Fruit fly (Drosophila melanogaster) whole organism, embryonic: ENCODE data around the gene robl62A.

ENCODE experiments used
- Ada2b ChIP-seq: fragments of 200-800 bp; sonication (Bioruptor generic); IDR thresholded peaks from 2 replicates; pipeline ENCODE4 v1.3.6; 2022; ENCODE audit warnings: missing biosample characterization, missing genetic modification characterization
- Antp ChIP-seq: fragments of 200-800 bp; sonication (Bioruptor generic); optimal IDR thresholded peaks from 3 replicates; lab custom pipeline; 2016; ENCODE audit warnings: missing biosample characterization, missing genetic modification characterization
- Asciz ChIP-seq: fragments of 200-800 bp; sonication (Bioruptor generic); optimal IDR thresholded peaks from 2 replicates; lab custom pipeline; 2017; ENCODE audit warnings: missing biosample characterization, mild to moderate bottlenecking, missing genetic modification characterization, missing genetic modification reagents
- CG10543 ChIP-seq: fragments of 200-800 bp; sonication (Bioruptor generic); optimal IDR thresholded peaks from 3 replicates; lab custom pipeline; 2017; ENCODE audit warnings: missing biosample characterization, mild to moderate bottlenecking, missing genetic modification characterization, moderate library complexity
- CG10565 ChIP-seq: fragments of 200-800 bp; sonication (Bioruptor generic); optimal IDR thresholded peaks from 3 replicates; lab custom pipeline; 2016; ENCODE audit warnings: missing biosample characterization, mild to moderate bottlenecking, missing genetic modification characterization
- CG11085 ChIP-seq: fragments of 200-800 bp; sonication (Bioruptor generic); IDR thresholded peaks from 2 replicates; pipeline ENCODE4 v1.3.6; 2022; ENCODE audit warnings: missing biosample characterization, missing genetic modification characterization
- CG11456 ChIP-seq: fragments of 200-800 bp; sonication (Bioruptor generic); IDR thresholded peaks from 3 replicates; pipeline ENCODE4 v1.3.6; 2022; ENCODE audit warnings: missing biosample characterization, missing genetic modification characterization
- CG11560 ChIP-seq: fragments of 200-800 bp; sonication (Bioruptor generic); IDR thresholded peaks from 3 replicates; pipeline ENCODE4 v1.3.6; 2022; ENCODE audit warnings: missing biosample characterization, missing genetic modification characterization
- CG11696 ChIP-seq: fragments of 200-800 bp; sonication (Bioruptor generic); IDR thresholded peaks from 2 replicates; pipeline ENCODE4 v1.3.6; 2022; ENCODE audit warnings: missing biosample characterization, missing genetic modification characterization
- CG11723 ChIP-seq: fragments of 200-800 bp; sonication (Bioruptor generic); optimal IDR thresholded peaks from 2 replicates; lab custom pipeline; 2017; ENCODE audit warnings: missing biosample characterization, mild to moderate bottlenecking, missing genetic modification characterization
- CG12104 ChIP-seq: fragments of 200-800 bp; sonication (Bioruptor generic); optimal IDR thresholded peaks from 3 replicates; lab custom pipeline; 2016; ENCODE audit warnings: missing biosample characterization, missing genetic modification characterization
- CG12155 ChIP-seq: fragments of 200-800 bp; sonication (Bioruptor generic); optimal IDR thresholded peaks from 3 replicates; lab custom pipeline; 2016; ENCODE audit warnings: missing biosample characterization, missing genetic modification characterization
- CG14860 ChIP-seq: fragments of 200-800 bp; sonication (Bioruptor generic); IDR thresholded peaks from 3 replicates; pipeline ENCODE4 v1.3.6; 2022; ENCODE audit warnings: missing biosample characterization, missing genetic modification characterization; ENCODE audit not compliant: partially characterized antibody
- CG18476 ChIP-seq: fragments of 200-800 bp; sonication (Bioruptor generic); optimal IDR thresholded peaks from 2 replicates; lab custom pipeline; 2016; ENCODE audit warnings: missing biosample characterization, mild to moderate bottlenecking, missing genetic modification characterization
- CG42726 ChIP-seq: fragments of 200-800 bp; sonication (Bioruptor generic); IDR thresholded peaks from 2 replicates; pipeline ENCODE4 v1.3.6; 2022; ENCODE audit warnings: missing biosample characterization, missing genetic modification characterization; ENCODE audit not compliant: partially characterized antibody
- CG43689 ChIP-seq: fragments of 200-800 bp; sonication (Bioruptor generic); IDR thresholded peaks from 2 replicates; pipeline ENCODE4 v1.3.6; 2022; ENCODE audit warnings: missing biosample characterization, missing genetic modification characterization
- CG5180 ChIP-seq: fragments of 200-800 bp; sonication (Bioruptor generic); optimal IDR thresholded peaks from 3 replicates; lab custom pipeline; 2017; ENCODE audit warnings: missing biosample characterization, missing genetic modification characterization, mild to moderate bottlenecking, moderate library complexity, missing genetic modification reagents
- CG6254 ChIP-seq: fragments of 200-800 bp; sonication (Bioruptor generic); optimal IDR thresholded peaks from 3 replicates; lab custom pipeline; 2017; ENCODE audit warnings: mild to moderate bottlenecking, missing biosample characterization, missing genetic modification reagents, missing genetic modification characterization
- CG6272 ChIP-seq: fragments of 200-800 bp; sonication (Bioruptor generic); IDR thresholded peaks from 2 replicates; pipeline ENCODE4 v1.3.6; 2022; ENCODE audit warnings: missing biosample characterization, missing genetic modification characterization
- CG6683 ChIP-seq: fragments of 200-800 bp; sonication (Bioruptor generic); optimal IDR thresholded peaks from 2 replicates; lab custom pipeline; 2017; ENCODE audit warnings: missing biosample characterization, mild to moderate bottlenecking, missing genetic modification characterization, missing genetic modification reagents
- CG7987 ChIP-seq: fragments of 200-800 bp; sonication (Bioruptor generic); optimal IDR thresholded peaks from 2 replicates; lab custom pipeline; 2018; ENCODE audit warnings: missing biosample characterization, mild to moderate bottlenecking, missing genetic modification characterization, moderate library complexity
- CG9609 ChIP-seq: fragments of 200-800 bp; sonication (Bioruptor generic); optimal IDR thresholded peaks from 3 replicates; lab custom pipeline; 2016; ENCODE audit warnings: missing biosample characterization, missing genetic modification characterization
- D19A ChIP-seq: fragments of 200-800 bp; optimal IDR thresholded peaks from 3 replicates; lab custom pipeline; 2019; ENCODE audit warnings: missing biosample characterization, mild to moderate bottlenecking, missing genetic modification characterization, moderate library complexity
- E2f2 ChIP-seq: fragments of 200-800 bp; sonication (Bioruptor generic); IDR thresholded peaks from 2 replicates; pipeline ENCODE4 v1.3.6; 2022; ENCODE audit warnings: missing biosample characterization, missing genetic modification characterization
- Elba2 ChIP-seq: fragments of 200-800 bp; sonication (Bioruptor generic); optimal IDR thresholded peaks from 3 replicates; lab custom pipeline; 2016; ENCODE audit warnings: missing biosample characterization, missing genetic modification characterization
- H2.0 ChIP-seq: fragments of 200-800 bp; sonication (Bioruptor generic); IDR thresholded peaks from 2 replicates; pipeline ENCODE4 v1.3.6; 2022; ENCODE audit warnings: missing biosample characterization, missing genetic modification characterization
- HLH3B ChIP-seq: fragments of 200-800 bp; sonication (Bioruptor generic); IDR thresholded peaks from 2 replicates; pipeline ENCODE4 v1.3.6; 2022; ENCODE audit warnings: missing biosample characterization, missing genetic modification characterization
- Hmr ChIP-seq: fragments of 200-800 bp; sonication (Bioruptor generic); optimal IDR thresholded peaks from 3 replicates; lab custom pipeline; 2017; ENCODE audit warnings: mild to moderate bottlenecking, missing biosample characterization, missing genetic modification reagents, missing genetic modification characterization
- MTF-1 ChIP-seq: fragments of 200-800 bp; sonication (Bioruptor generic); optimal IDR thresholded peaks from 2 replicates; lab custom pipeline; 2018; ENCODE audit warnings: missing biosample characterization, mild to moderate bottlenecking, missing genetic modification characterization, borderline replicate concordance
- Nf-YA ChIP-seq: fragments of 200-800 bp; sonication (Bioruptor generic); IDR thresholded peaks from 2 replicates; pipeline ENCODE4 v1.3.6; 2022; ENCODE audit warnings: missing biosample characterization, missing genetic modification characterization
- NfI ChIP-seq: fragments of 200-800 bp; sonication (Bioruptor generic); optimal IDR thresholded peaks from 3 replicates; lab custom pipeline; 2018; ENCODE audit warnings: missing biosample characterization, mild to moderate bottlenecking, missing genetic modification characterization, moderate library complexity
- Oli ChIP-seq: fragments of 200-800 bp; sonication (Bioruptor generic); optimal IDR thresholded peaks from 2 replicates; lab custom pipeline; 2018; ENCODE audit warnings: missing biosample characterization, mild to moderate bottlenecking, missing genetic modification characterization, moderate library complexity
- ac ChIP-seq: fragments of 200-800 bp; sonication (Bioruptor generic); optimal IDR thresholded peaks from 3 replicates; lab custom pipeline; 2017; ENCODE audit warnings: missing biosample characterization, mild to moderate bottlenecking, missing genetic modification characterization
- al ChIP-seq: fragments of 200-800 bp; sonication (Bioruptor generic); IDR thresholded peaks from 2 replicates; pipeline ENCODE4 v1.3.6; 2022; ENCODE audit warnings: missing biosample characterization, missing genetic modification characterization
- bcd ChIP-seq: fragments of 200-800 bp; sonication (Bioruptor generic); optimal IDR thresholded peaks from 2 replicates; lab custom pipeline; 2017; ENCODE audit warnings: missing biosample characterization, mild to moderate bottlenecking, missing genetic modification characterization
- danr ChIP-seq: fragments of 200-800 bp; sonication (Bioruptor generic); IDR thresholded peaks from 2 replicates; pipeline ENCODE4 v1.3.6; 2022; ENCODE audit warnings: missing biosample characterization, missing genetic modification characterization
- dmrt99B ChIP-seq: fragments of 200-800 bp; sonication (Bioruptor generic); optimal IDR thresholded peaks from 2 replicates; lab custom pipeline; 2018; ENCODE audit warnings: missing biosample characterization, mild to moderate bottlenecking, missing genetic modification characterization, moderate library complexity
- eve ChIP-seq, 2 experiments: fragments of >200 bp; optimal IDR thresholded peaks; 2 replicates each; lab custom pipeline; 2017; ENCODE audit warnings: missing biosample characterization in 2 of 2, missing genetic modification characterization in 2 of 2
- eyg ChIP-seq: fragments of 200-800 bp; sonication (Bioruptor generic); optimal IDR thresholded peaks from 3 replicates; lab custom pipeline; 2016; ENCODE audit warnings: missing biosample characterization, missing genetic modification characterization
- grn ChIP-seq: fragments of 200-800 bp; sonication (Bioruptor generic); optimal IDR thresholded peaks from 3 replicates; lab custom pipeline; 2017; ENCODE audit warnings: missing biosample characterization, missing genetic modification characterization
- hth ChIP-seq: fragments of >200 bp; optimal IDR thresholded peaks from 2 replicates; lab custom pipeline; 2017; ENCODE audit warnings: inconsistent platforms
- ind ChIP-seq: fragments of 200-800 bp; sonication (Bioruptor generic); optimal IDR thresholded peaks from 3 replicates; lab custom pipeline; 2016; ENCODE audit warnings: missing biosample characterization, missing genetic modification characterization
- inv ChIP-seq: fragments of 200-800 bp; sonication (Bioruptor generic); IDR thresholded peaks from 2 replicates; pipeline ENCODE4 v1.3.6; 2022; ENCODE audit warnings: missing biosample characterization, missing genetic modification characterization; ENCODE audit not compliant: partially characterized antibody
- nau ChIP-seq: fragments of 200-800 bp; sonication (Bioruptor generic); optimal IDR thresholded peaks from 3 replicates; lab custom pipeline; 2017; ENCODE audit warnings: missing biosample characterization, mild to moderate bottlenecking, missing genetic modification characterization, missing genetic modification reagents
- oc ChIP-seq: fragments of 200-800 bp; sonication (Bioruptor generic); optimal IDR thresholded peaks from 2 replicates; lab custom pipeline; 2018; ENCODE audit warnings: missing biosample characterization, mild to moderate bottlenecking, missing genetic modification characterization, moderate library complexity
- phol ChIP-seq: fragments of 200-800 bp; sonication (Bioruptor generic); optimal IDR thresholded peaks from 3 replicates; lab custom pipeline; 2018; ENCODE audit warnings: missing biosample characterization, mild to moderate bottlenecking, missing genetic modification characterization, moderate library complexity
- sd ChIP-seq: fragments of 200-800 bp; sonication (Bioruptor generic); optimal IDR thresholded peaks from 3 replicates; lab custom pipeline; 2018; ENCODE audit warnings: missing biosample characterization, mild to moderate bottlenecking, missing genetic modification characterization, moderate library complexity
- sens-2 ChIP-seq: fragments of 200-800 bp; sonication (Bioruptor generic); IDR thresholded peaks from 2 replicates; pipeline ENCODE4 v1.3.6; 2022; ENCODE audit warnings: missing biosample characterization, missing genetic modification characterization
- shn ChIP-seq: fragments of 200-800 bp; sonication (Bioruptor generic); optimal IDR thresholded peaks from 3 replicates; lab custom pipeline; 2016; ENCODE audit warnings: missing biosample characterization, missing genetic modification characterization
- slou ChIP-seq: fragments of 200-800 bp; sonication (Bioruptor generic); optimal IDR thresholded peaks from 3 replicates; lab custom pipeline; 2016; ENCODE audit warnings: missing biosample characterization, missing genetic modification characterization
- ssp ChIP-seq: fragments of 200-800 bp; sonication (Bioruptor generic); IDR thresholded peaks from 2 replicates; pipeline ENCODE4 v1.3.6; 2022; ENCODE audit warnings: missing biosample characterization, missing genetic modification characterization
- z ChIP-seq: fragments of 200-800 bp; sonication (Bioruptor generic); IDR thresholded peaks from 3 replicates; pipeline ENCODE4 v1.3.6; 2022; ENCODE audit warnings: missing biosample characterization, missing genetic modification characterization

robl62A gene

DNA sequence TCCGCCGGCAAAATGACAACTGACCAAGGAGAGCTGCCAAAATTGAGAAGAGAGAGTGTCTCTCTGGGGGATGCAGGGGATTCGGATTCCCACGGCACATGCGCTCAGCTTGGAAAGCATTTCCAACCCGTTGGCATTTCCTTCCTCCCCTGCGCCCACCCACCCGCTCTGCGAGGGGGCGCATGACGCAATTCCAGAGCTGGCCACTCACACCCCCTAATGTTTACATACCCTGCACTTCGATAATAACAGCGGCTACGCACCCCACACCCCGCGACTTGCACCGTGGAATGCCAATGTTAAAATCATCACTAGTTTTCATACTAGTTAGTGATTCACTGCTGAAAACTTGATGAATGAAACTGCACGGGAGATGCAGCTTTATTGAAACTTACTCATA is 12.1 kb downstream of the robl62A start, which contains the start of gene stet (continued):
- no peak for TF ChIP-seq phol (tag; lab: Kevin White, UChicago)
- TF ChIP-seq slou (GFP tag; lab: Kevin White, UChicago) = no peak
- no peak for TF ChIP-seq ind (GFP tag; lab: Kevin White, UChicago)
- TF ChIP-seq CG11085 = no peak
- TF ChIP-seq H2.0 = no peak
- TF ChIP-seq hth (lab: Kevin White, UChicago) = no peak
- TF ChIP-seq CG10543 = peak; percentile 44
- TF ChIP-seq CG11456 (GFP tag; lab: Robert Waterston, UW) = peak; percentile 27; the same call in 1 of the 3 replicates
- no peak for TF ChIP-seq nau (GFP tag; lab: Kevin White, UChicago)
- no peak for TF ChIP-seq eyg
- no peak for TF ChIP-seq Oli (tag; lab: Kevin White, UChicago)
- TF ChIP-seq shn (GFP tag; lab: Kevin White, UChicago) = no peak
- peak; percentile 41; the same call in 2 of the 3 replicates for TF ChIP-seq CG14860 (GFP tag; lab: Robert Waterston, UW)
- no peak for TF ChIP-seq ac (GFP tag; lab: Kevin White, UChicago)
- TF ChIP-seq inv (GFP tag; lab: Robert Waterston, UW) = no peak
- TF ChIP-seq E2f2 (GFP tag; lab: Robert Waterston, UW) = 0 out of 2 replicates have a peak, but pooled peaks have one; percentile 6
- TF ChIP-seq Antp = no peak
- no peak for TF ChIP-seq CG11723 (GFP tag; lab: Kevin White, UChicago)
- TF ChIP-seq z = no peak
- peak; percentile 35; the same call in 1 of the 2 replicates for TF ChIP-seq HLH3B (GFP tag; lab: Robert Waterston, UW)
- no peak for TF ChIP-seq eve (GFP tag; optimal IDR thresholded peaks at IDR 0.05; lab: Kevin White, UChicago)
- TF ChIP-seq sens-2 = no peak
- no peak for TF ChIP-seq Asciz (GFP tag; lab: Kevin White, UChicago)
- TF ChIP-seq NfI (GFP tag; lab: Kevin White, UChicago) = no peak
- no peak for TF ChIP-seq CG5180 (GFP tag; lab: Kevin White, UChicago)
- peak; percentile 68 for TF ChIP-seq sd (tag; lab: Kevin White, UChicago)
- no peak for TF ChIP-seq CG43689 (GFP tag; lab: Robert Waterston, UW)
- TF ChIP-seq CG6272 (GFP tag; lab: Robert Waterston, UW) = no peak
- TF ChIP-seq MTF-1 = no peak
- no peak for TF ChIP-seq CG7987 (GFP tag; lab: Kevin White, UChicago)
- TF ChIP-seq CG12155 (GFP tag; lab: Kevin White, UChicago) = no peak
- TF ChIP-seq CG6683 = no peak
- no peak for TF ChIP-seq CG6254 (GFP tag; lab: Kevin White, UChicago)
- TF ChIP-seq CG42726 = peak; percentile 24; the same call in 1 of the 2 replicates
- TF ChIP-seq Ada2b (GFP tag; lab: Robert Waterston, UW) = no peak
- no peak for TF ChIP-seq CG9609 (GFP tag; lab: Kevin White, UChicago)
- no peak for TF ChIP-seq grn (GFP tag; lab: Kevin White, UChicago)
- no peak for TF ChIP-seq CG12104 (GFP tag; lab: Kevin White, UChicago)
- no peak for TF ChIP-seq D19A (tag; lab: Kevin White, UChicago)
- TF ChIP-seq al = no peak
- TF ChIP-seq oc (tag; lab: Kevin White, UChicago) = no peak
- no peak for TF ChIP-seq ssp (GFP tag; lab: Robert Waterston, UW)
- TF ChIP-seq danr = no peak
- TF ChIP-seq dmrt99B (tag; lab: Kevin White, UChicago) = no peak
- no peak for TF ChIP-seq bcd (GFP tag; lab: Kevin White, UChicago)
- TF ChIP-seq CG11696 = no peak
- TF ChIP-seq Nf-YA (GFP tag; lab: Robert Waterston, UW) = no peak
- TF ChIP-seq CG18476 (GFP tag; lab: Kevin White, UChicago) = no peak
- TF ChIP-seq Elba2 (GFP tag; lab: Kevin White, UChicago) = no peak
- TF ChIP-seq CG11560 = no peak
- no peak for TF ChIP-seq Hmr (GFP tag; lab: Kevin White, UChicago)
- no peak for TF ChIP-seq CG10565 (GFP tag; lab: Kevin White, UChicago)
